Worm (Caenorhabditis elegans): ENCODE data around the gene nlp-60.

nlp-60 gene

DNA sequence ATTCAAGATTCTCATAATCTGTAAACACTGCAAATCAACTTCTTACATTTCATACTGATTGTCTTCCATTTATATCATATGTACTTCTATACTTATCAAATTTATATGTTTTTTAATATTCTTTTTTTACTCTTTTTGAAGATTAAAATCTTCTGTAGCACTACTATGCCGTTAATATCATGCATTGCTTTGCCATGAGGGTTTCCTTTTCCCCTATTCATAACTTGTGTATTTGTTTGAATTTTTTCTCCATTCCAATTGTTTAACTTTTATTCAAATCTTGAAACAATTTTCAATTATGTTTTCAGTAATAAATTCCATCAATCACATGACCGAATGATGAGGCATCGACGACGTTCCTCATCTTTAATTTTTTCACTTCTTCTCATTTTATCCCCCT is 10.5 kb downstream of the nlp-60 start, which contains the start of gene cdh-5:
Gene cdh-5, plus strand, starts transcription at position 301 of the 400 bp plus-strand sequence.
- no peak for TF ChIP-seq lsy-12 (tag; optimal IDR thresholded peaks at IDR 0.05)
- no peak for TF ChIP-seq ztf-11 (tag; optimal IDR thresholded peaks at IDR 0.05)
- no peak for TF ChIP-seq ceh-82 (tag; optimal IDR thresholded peaks at IDR 0.05)
- no peak for TF ChIP-seq zag-1 (tag; optimal IDR thresholded peaks at IDR 0.05)
- TF ChIP-seq ceh-28 (tag; optimal IDR thresholded peaks at IDR 0.05): no peak
- no peak for TF ChIP-seq fos-1 (tag; optimal IDR thresholded peaks at IDR 0.05)

DNA sequence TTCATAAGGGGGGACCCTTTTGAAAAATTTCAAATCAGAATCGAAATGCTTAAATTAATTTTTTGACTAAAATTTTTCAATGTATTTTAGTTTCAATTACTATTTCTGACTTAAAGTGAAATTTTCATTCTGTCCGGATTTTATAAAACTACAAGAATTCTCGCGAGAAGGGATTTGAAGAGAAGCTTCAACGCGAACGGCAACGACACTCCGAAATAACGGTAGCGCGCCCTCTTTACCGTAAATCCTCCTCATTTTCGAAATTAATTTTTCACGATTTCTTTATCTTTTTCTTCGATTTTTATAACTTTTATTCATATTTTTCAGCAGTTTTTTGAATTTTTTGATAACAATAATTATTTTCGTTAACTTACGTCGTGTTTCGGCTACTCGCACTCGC is 13.3 kb downstream of the nlp-60 start:
- TF ChIP-seq fos-1 (tag; optimal IDR thresholded peaks at IDR 0.05) (no peak), elt-3 (tag; optimal IDR thresholded peaks at IDR 0.05) (no peak), R02D3.7 (tag; optimal IDR thresholded peaks at IDR 0.05) (peak; percentile 79), sea-2 (GFP tag; optimal IDR thresholded peaks at IDR 0.05) (no peak), elt-2 (tag; optimal IDR thresholded peaks at IDR 0.05) (no peak)

DNA sequence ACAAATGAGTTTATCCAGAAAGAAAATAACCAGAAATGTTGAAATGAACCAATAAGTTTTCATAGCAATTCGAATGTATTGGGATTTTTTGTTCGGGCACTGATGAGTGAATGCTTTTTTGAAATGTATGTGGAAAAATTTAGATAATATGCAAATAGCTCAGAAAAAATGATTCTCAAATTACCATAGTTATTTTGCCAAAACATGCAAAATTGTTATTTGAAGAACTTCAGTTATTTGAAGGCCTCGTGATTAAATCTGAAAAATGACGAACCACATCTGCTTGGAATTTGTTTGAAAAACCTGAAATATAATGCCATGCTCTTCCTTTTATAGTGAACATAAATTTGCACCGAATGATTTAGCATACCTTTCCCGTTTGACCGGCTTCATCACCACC is 21.0 kb downstream of the nlp-60 start, which contains the start of gene C49C8.6:
Gene C49C8.6, minus strand, starts transcription at position 101 of the 400 bp plus-strand sequence.
- TF ChIP-seq jun-1 (tag; optimal IDR thresholded peaks at IDR 0.05) (no peak), mdl-1 (tag; optimal IDR thresholded peaks at IDR 0.05) (no peak), ztf-4 (tag; optimal IDR thresholded peaks at IDR 0.05) (no peak), ceh-16 (tag; optimal IDR thresholded peaks at IDR 0.05) (no peak)

DNA sequence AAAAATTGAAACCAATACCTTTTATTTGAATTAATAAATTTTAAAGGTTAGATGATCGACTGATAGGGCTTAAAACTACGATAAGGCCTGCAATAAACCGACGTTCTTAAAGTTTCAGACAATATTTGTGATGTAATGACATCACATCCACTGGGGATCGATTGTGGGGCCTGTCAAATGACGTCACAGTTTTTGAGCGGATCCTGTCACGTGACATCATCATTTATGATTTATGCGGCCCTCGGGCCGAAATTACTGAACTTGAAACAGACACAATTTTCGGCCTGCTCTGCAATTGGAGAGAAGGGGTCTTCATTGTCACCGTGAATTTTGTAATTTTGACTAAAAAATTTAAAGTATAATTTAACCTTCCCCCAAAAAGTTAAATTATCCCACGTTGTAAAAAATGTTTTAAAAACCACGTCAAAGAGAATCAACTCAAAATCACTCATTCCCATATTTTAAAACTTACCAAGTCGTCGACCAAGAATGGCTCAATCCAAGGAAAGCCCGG is 25.0 kb downstream of the nlp-60 start, which contains the start of gene C49C8.1:
Gene C49C8.1, plus strand, starts transcription at position 464 of the 514 bp plus-strand sequence.
- no peak for TF ChIP-seq elt-3 (tag; optimal IDR thresholded peaks at IDR 0.05)
- TF ChIP-seq nhr-11 (tag; optimal IDR thresholded peaks at IDR 0.05): no peak
- TF ChIP-seq ceh-82 (tag; optimal IDR thresholded peaks at IDR 0.05): no peak
- TF ChIP-seq elt-2 (tag; optimal IDR thresholded peaks at IDR 0.05): peak; percentile 30
- no peak for TF ChIP-seq zag-1 (tag; optimal IDR thresholded peaks at IDR 0.05)
- no peak for TF ChIP-seq nhr-77 (tag; optimal IDR thresholded peaks at IDR 0.05)

DNA sequence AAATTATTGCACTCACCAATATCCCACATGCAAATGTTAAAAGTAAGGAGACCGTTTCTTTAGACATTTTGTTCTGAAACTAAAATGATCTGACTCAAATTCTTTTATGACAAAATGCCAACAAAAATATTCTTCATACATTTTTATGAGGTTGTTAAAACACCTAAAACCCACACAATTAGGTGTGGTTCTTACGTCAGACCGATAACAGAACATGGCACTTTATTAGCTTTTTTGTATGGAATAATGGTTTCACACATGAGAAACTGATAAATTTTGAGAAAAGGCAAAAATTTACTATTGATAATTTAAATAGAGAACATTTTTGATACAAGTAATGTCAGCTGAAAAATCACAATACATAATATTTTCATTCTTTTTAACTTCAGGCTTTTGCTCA is 25.5 kb downstream of the nlp-60 start, which contains the start of gene C49C8.5:
Gene C49C8.5, minus strand, starts transcription at position 73 of the 400 bp plus-strand sequence.
- TF ChIP-seq elt-2 (tag; optimal IDR thresholded peaks at IDR 0.05) (peak; percentile 54), pqm-1 (tag; optimal IDR thresholded peaks at IDR 0.05) (peak; percentile 20), tbx-2 (tag; optimal IDR thresholded peaks at IDR 0.05) (no peak)

DNA sequence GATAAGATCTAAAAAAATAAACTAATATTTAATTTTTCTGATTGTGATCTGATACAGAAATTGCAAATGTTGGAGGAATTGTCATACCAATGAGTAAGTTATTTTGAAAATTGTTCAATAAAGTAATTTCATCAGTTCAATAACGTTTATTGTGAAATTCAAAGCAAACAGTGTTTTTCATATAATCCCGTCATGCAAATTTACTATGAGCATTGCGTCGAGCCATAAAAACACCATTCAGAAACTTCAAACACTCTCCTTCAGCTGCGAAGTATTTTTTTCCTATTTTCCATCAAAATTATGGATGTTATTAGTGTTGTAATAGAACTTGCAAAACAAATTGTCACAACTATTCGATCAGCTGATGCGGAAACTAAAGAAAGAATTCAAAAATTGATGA is 27.3 kb downstream of the nlp-60 start, which contains the start of gene C49C8.8:
Gene C49C8.8, plus strand, starts transcription at position 301 of the 400 bp plus-strand sequence.
- TF ChIP-seq jun-1 (tag; optimal IDR thresholded peaks at IDR 0.05): no peak
- no peak for TF ChIP-seq nhr-237 (tag; optimal IDR thresholded peaks at IDR 0.05)
- no peak for TF ChIP-seq ceh-82 (tag; optimal IDR thresholded peaks at IDR 0.05)
- TF ChIP-seq fos-1 (tag; optimal IDR thresholded peaks at IDR 0.05): no peak
- no peak for TF ChIP-seq ZK546.5 (tag; optimal IDR thresholded peaks at IDR 0.05)
- no peak for TF ChIP-seq zag-1 (tag; optimal IDR thresholded peaks at IDR 0.05)
- TF ChIP-seq nhr-43 (tag; optimal IDR thresholded peaks at IDR 0.05; ENCODE audit: poor library complexity, severe bottlenecking): no peak
- TF ChIP-seq nhr-76 (tag; optimal IDR thresholded peaks at IDR 0.05): no peak
- no peak for TF ChIP-seq egl-5 (tag; optimal IDR thresholded peaks at IDR 0.05)
- no peak for TF ChIP-seq tbx-2 (tag; optimal IDR thresholded peaks at IDR 0.05)
- TF ChIP-seq egl-27 (tag; optimal IDR thresholded peaks at IDR 0.05): no peak
- no peak for TF ChIP-seq nhr-77 (tag; optimal IDR thresholded peaks at IDR 0.05)
- TF ChIP-seq ztf-11 (tag; optimal IDR thresholded peaks at IDR 0.05): no peak
- no peak for TF ChIP-seq ceh-9 (tag; optimal IDR thresholded peaks at IDR 0.05)
- no peak for TF ChIP-seq eor-1 (tag; optimal IDR thresholded peaks at IDR 0.05)
- no peak for TF ChIP-seq unc-39 (tag; optimal IDR thresholded peaks at IDR 0.05)
- TF ChIP-seq ceh-16 (tag; optimal IDR thresholded peaks at IDR 0.05): no peak

DNA sequence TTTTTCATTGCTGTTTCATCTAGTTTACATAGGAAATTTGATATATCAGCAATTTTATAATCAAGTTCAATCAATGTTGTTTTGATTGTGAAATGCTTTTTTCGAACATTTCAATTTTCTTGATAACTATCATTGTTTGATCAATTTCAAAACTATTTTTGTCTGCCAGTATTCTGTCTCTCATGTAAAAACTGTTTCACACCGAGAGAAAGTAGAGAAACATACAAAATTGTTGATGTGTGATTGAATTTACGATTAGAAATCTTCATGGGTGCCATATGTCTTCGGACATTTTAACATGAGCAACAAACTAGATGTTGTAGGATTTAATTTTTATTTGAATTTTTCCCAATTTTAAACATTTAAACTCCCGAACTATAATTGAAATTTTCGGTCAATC is 28.4 kb downstream of the nlp-60 start, which contains the start of gene C49C8.2:
Gene C49C8.2, plus strand, starts transcription at position 393 of the 400 bp plus-strand sequence.
- TF ChIP-seq pha-4 (tag; optimal IDR thresholded peaks at IDR 0.05) (peak; percentile 60), elt-1 (tag; optimal IDR thresholded peaks at IDR 0.05) (no peak), lin-39 (tag; optimal IDR thresholded peaks at IDR 0.05) (no peak), snpc-4 (tag; optimal IDR thresholded peaks at IDR 0.05) (no peak), fkh-2 (tag; optimal IDR thresholded peaks at IDR 0.05) (no peak), nhr-237 (tag; optimal IDR thresholded peaks at IDR 0.05) (no peak), nhr-67 (tag; optimal IDR thresholded peaks at IDR 0.05) (no peak), eor-1 (tag; optimal IDR thresholded peaks at IDR 0.05) (no peak), mdl-1 (tag; optimal IDR thresholded peaks at IDR 0.05) (no peak), elt-2 (tag; optimal IDR thresholded peaks at IDR 0.05) (peak; percentile 56), unc-39 (tag; optimal IDR thresholded peaks at IDR 0.05) (no peak), ZK546.5 (tag; optimal IDR thresholded peaks at IDR 0.05) (no peak), ztf-11 (tag; optimal IDR thresholded peaks at IDR 0.05) (no peak), elt-3 (tag; optimal IDR thresholded peaks at IDR 0.05) (no peak), nhr-43 (tag; optimal IDR thresholded peaks at IDR 0.05; ENCODE audit: poor library complexity, severe bottlenecking) (no peak)

Measured in whole organism, L3 larva.